Fruit fly (Drosophila melanogaster): ENCODE results near the gene Dab.

The Dab gene

dm6 chr3L:16755189-16755588, 43.3 kb downstream of the Dab start, which contains the start of gene CG42852:
Gene CG42852, plus strand, starts transcription at chr3L:16755489.
- TF ChIP-seq Rel (GFP tag; optimal IDR thresholded peaks at IDR 0.05), result no peak
- TF ChIP-seq Rel (tag; optimal IDR thresholded peaks at IDR 0.05), result no peak
- TF ChIP-seq CrebA (GFP tag; optimal IDR thresholded peaks at IDR 0.05; ENCODE audit: borderline replicate concordance), result no peak
- TF ChIP-seq Abd-B (GFP tag; optimal IDR thresholded peaks at IDR 0.05), result no peak
- TF ChIP-seq CG9705 (GFP tag; optimal IDR thresholded peaks at IDR 0.05), result no peak

DNA sequence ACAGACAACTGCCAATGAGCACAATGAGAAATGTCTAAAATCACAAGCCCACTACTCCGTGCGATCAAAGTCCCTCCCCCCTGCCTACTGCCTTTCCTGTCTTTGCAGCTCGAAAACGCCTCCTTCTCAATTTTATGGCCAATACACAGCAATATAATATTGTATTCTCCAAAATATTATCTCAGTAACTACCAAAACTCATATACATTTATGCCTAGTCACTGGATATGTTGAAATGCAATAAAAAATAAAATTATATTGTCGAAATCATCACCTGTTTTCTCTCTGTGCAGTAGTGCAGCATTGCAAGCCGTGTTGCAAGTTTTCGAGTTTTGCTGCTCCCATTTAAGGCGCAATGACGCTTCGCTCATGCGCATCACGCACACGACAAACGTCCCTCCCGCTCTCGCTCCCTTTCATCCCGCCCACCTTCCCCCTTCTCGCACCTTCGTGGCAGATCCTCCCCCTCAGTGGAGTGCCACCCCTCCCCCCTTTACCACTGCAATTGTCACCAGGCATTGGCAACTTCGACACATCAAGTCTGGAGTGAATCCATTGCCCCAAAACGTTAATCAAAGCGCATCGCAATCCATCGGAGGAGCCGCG, 46.7 kb downstream of the Dab start:
- TF ChIP-seq foxo (GFP tag; optimal IDR thresholded peaks at IDR 0.05) (peak in 1 of 2 experiments; percentile 65), GATAd (GFP tag; optimal IDR thresholded peaks at IDR 0.05) (no peak), Vsx2 (GFP tag; optimal IDR thresholded peaks at IDR 0.05; ENCODE audit: partially characterized antibody) (no peak), Rel (GFP tag; optimal IDR thresholded peaks at IDR 0.05) (no peak), Rel (tag; optimal IDR thresholded peaks at IDR 0.05) (peak; percentile 4), OdsH (GFP tag; optimal IDR thresholded peaks at IDR 0.05) (peak; percentile 42), CG9705 (GFP tag; optimal IDR thresholded peaks at IDR 0.05) (peak; percentile 58), Myc (optimal IDR thresholded peaks at IDR 0.05) (no peak), h (GFP tag; optimal IDR thresholded peaks at IDR 0.05) (peak; percentile 83), lola (GFP tag; optimal IDR thresholded peaks at IDR 0.05) (no peak), sv (GFP tag; optimal IDR thresholded peaks at IDR 0.05) (no peak), br (GFP tag; optimal IDR thresholded peaks at IDR 0.05) (peak; percentile 67), CG32264 (GFP tag; optimal IDR thresholded peaks at IDR 0.05) (peak; percentile 41), CrebA (GFP tag; optimal IDR thresholded peaks at IDR 0.05; ENCODE audit: borderline replicate concordance) (no peak), Dfd (GFP tag; optimal IDR thresholded peaks at IDR 0.05) (no peak), Jra (GFP tag; optimal IDR thresholded peaks at IDR 0.05) (peak; percentile 2), N (GFP tag; optimal IDR thresholded peaks at IDR 0.05) (no peak), pan (optimal IDR thresholded peaks at IDR 0.05) (no peak), sage (GFP tag; optimal IDR thresholded peaks at IDR 0.05) (peak; percentile 34), Sp1 (GFP tag; optimal IDR thresholded peaks at IDR 0.05) (peak; percentile 44), HLH106 (tag; optimal IDR thresholded peaks at IDR 0.05) (peak; percentile 71), Dif (GFP tag; optimal IDR thresholded peaks at IDR 0.05; ENCODE audit: partially characterized antibody) (no peak), rgr (GFP tag; optimal IDR thresholded peaks at IDR 0.05) (peak; percentile 55), fru (GFP tag; optimal IDR thresholded peaks at IDR 0.05) (peak; percentile 66), dmrt93B (GFP tag; optimal IDR thresholded peaks at IDR 0.05) (peak; percentile 36), dl (GFP tag; optimal IDR thresholded peaks at IDR 0.05; ENCODE audit: insufficient read depth in 1 of 2, partially characterized antibody in 2 of 2) (no peak), Hnf4 (GFP tag; optimal IDR thresholded peaks at IDR 0.05) (peak; percentile 53), jim (GFP tag; optimal IDR thresholded peaks at IDR 0.05) (no peak), ey (GFP tag; optimal IDR thresholded peaks at IDR 0.05) (peak; percentile 50), Mio (GFP tag; optimal IDR thresholded peaks at IDR 0.05) (no peak), Abd-B (GFP tag; optimal IDR thresholded peaks at IDR 0.05) (no peak), woc (GFP tag; optimal IDR thresholded peaks at IDR 0.05) (peak; percentile 67), tai (GFP tag; optimal IDR thresholded peaks at IDR 0.05) (no peak), psq (GFP tag; optimal IDR thresholded peaks at IDR 0.05) (peak; percentile 23)

dm6 chr3L:16759483-16759882, 47.6 kb downstream of the Dab start:
- no peak for TF ChIP-seq sage (GFP tag; optimal IDR thresholded peaks at IDR 0.05)
- no peak for TF ChIP-seq woc (GFP tag; optimal IDR thresholded peaks at IDR 0.05)
- no peak for TF ChIP-seq foxo (GFP tag; optimal IDR thresholded peaks at IDR 0.05)
- TF ChIP-seq psq (GFP tag; optimal IDR thresholded peaks at IDR 0.05), result no peak
- TF ChIP-seq Jra (GFP tag; optimal IDR thresholded peaks at IDR 0.05), result no peak
- no peak for TF ChIP-seq lola (GFP tag; optimal IDR thresholded peaks at IDR 0.05)
- TF ChIP-seq dl (GFP tag; optimal IDR thresholded peaks at IDR 0.05; ENCODE audit: insufficient read depth in 1 of 2, partially characterized antibody in 2 of 2), result no peak
- TF ChIP-seq h (GFP tag; optimal IDR thresholded peaks at IDR 0.05), result no peak

dm6 chr3L:16760274-16760673, 48.3 kb downstream of the Dab start:
- TF ChIP-seq jim (GFP tag; optimal IDR thresholded peaks at IDR 0.05) (no peak), pan (optimal IDR thresholded peaks at IDR 0.05) (no peak), CG9705 (GFP tag; optimal IDR thresholded peaks at IDR 0.05) (no peak), Hnf4 (GFP tag; optimal IDR thresholded peaks at IDR 0.05) (no peak)
